Fruit fly (Drosophila melanogaster) whole organism, embryonic: Measurements from ENCODE around the gene CG45076.

ENCODE experiments used
- Bdp1 ChIP-seq: fragments of 200-800 bp; sonication (Bioruptor generic); optimal IDR thresholded peaks from 3 replicates; lab custom pipeline; 2016; ENCODE audit warnings: missing biosample characterization, missing genetic modification characterization
- Bgb ChIP-seq: fragments of 200-800 bp; sonication (Bioruptor generic); IDR thresholded peaks from 2 replicates; pipeline ENCODE4 v1.3.6; 2022; ENCODE audit warnings: missing biosample characterization, missing genetic modification characterization; ENCODE audit not compliant: partially characterized antibody
- Bteb2 ChIP-seq: fragments of 200-800 bp; sonication (Bioruptor generic); optimal IDR thresholded peaks from 2 replicates; lab custom pipeline; 2016; ENCODE audit warnings: missing biosample characterization, missing genetic modification characterization
- C15 ChIP-seq: fragments of 200-800 bp; sonication (Bioruptor generic); IDR thresholded peaks from 3 replicates; pipeline ENCODE4 v1.3.6; 2022; ENCODE audit warnings: missing biosample characterization, missing genetic modification characterization
- CG1024 ChIP-seq: fragments of 200-800 bp; sonication (Bioruptor generic); IDR thresholded peaks from 2 replicates; pipeline ENCODE4 v1.3.6; 2022; ENCODE audit warnings: missing biosample characterization, missing genetic modification characterization
- CG10267 ChIP-seq: fragments of 200-800 bp; sonication (Bioruptor generic); optimal IDR thresholded peaks from 2 replicates; lab custom pipeline; 2018; ENCODE audit warnings: missing biosample characterization, mild to moderate bottlenecking, missing genetic modification characterization, moderate library complexity
- CG12071 ChIP-seq: fragments of 200-800 bp; sonication (Bioruptor generic); optimal IDR thresholded peaks from 3 replicates; lab custom pipeline; 2018; ENCODE audit warnings: missing biosample characterization, mild to moderate bottlenecking, missing genetic modification characterization
- CG13775 ChIP-seq: fragments of 200-800 bp; sonication (Bioruptor generic); optimal IDR thresholded peaks from 3 replicates; lab custom pipeline; 2017; ENCODE audit warnings: missing biosample characterization, mild to moderate bottlenecking, missing genetic modification characterization
- CG14050 ChIP-seq: fragments of 200-800 bp; sonication (Bioruptor generic); IDR thresholded peaks from 3 replicates; pipeline ENCODE4 v1.3.6; 2022; ENCODE audit warnings: missing biosample characterization, missing genetic modification characterization
- CG15479 ChIP-seq: fragments of 200-800 bp; sonication (Bioruptor generic); optimal IDR thresholded peaks from 3 replicates; lab custom pipeline; 2019; ENCODE audit warnings: missing biosample characterization, mild to moderate bottlenecking, missing genetic modification characterization, moderate library complexity
- CG17568 ChIP-seq: fragments of 200-800 bp; sonication (Bioruptor generic); optimal IDR thresholded peaks from 2 replicates; lab custom pipeline; 2018; ENCODE audit warnings: missing biosample characterization, mild to moderate bottlenecking, missing genetic modification characterization, moderate library complexity
- CG3847 ChIP-seq: fragments of 200-800 bp; sonication (Bioruptor generic); IDR thresholded peaks from 2 replicates; pipeline ENCODE4 v1.3.6; 2022; ENCODE audit warnings: missing biosample characterization, missing genetic modification characterization
- CG4424 ChIP-seq: fragments of 200-800 bp; sonication (Bioruptor generic); optimal IDR thresholded peaks from 3 replicates; lab custom pipeline; 2016; ENCODE audit warnings: missing biosample characterization, missing genetic modification characterization
- CG7357 ChIP-seq: fragments of 200-800 bp; sonication (Bioruptor generic); IDR thresholded peaks from 3 replicates; pipeline ENCODE4 v1.3.6; 2022; ENCODE audit warnings: missing biosample characterization, missing genetic modification characterization
- CG7928 ChIP-seq: fragments of 200-800 bp; sonication (Bioruptor generic); optimal IDR thresholded peaks from 2 replicates; lab custom pipeline; 2017; ENCODE audit warnings: missing biosample characterization, mild to moderate bottlenecking, missing genetic modification characterization
- CG8290 ChIP-seq, 3 experiments: fragments of 200-800 bp; sonication (Bioruptor generic); optimal IDR thresholded peaks; 2 replicates each; lab custom pipeline; 2016 to 2019; ENCODE audit warnings: missing biosample characterization in 3 of 3, missing genetic modification characterization in 3 of 3, mild to moderate bottlenecking in 2 of 3, moderate library complexity in 1 of 3
- CG9437 ChIP-seq: fragments of 200-800 bp; sonication (Bioruptor generic); optimal IDR thresholded peaks from 2 replicates; lab custom pipeline; 2018; ENCODE audit warnings: missing biosample characterization, mild to moderate bottlenecking, missing genetic modification characterization
- CG9817 ChIP-seq: fragments of 200-800 bp; sonication (Bioruptor generic); optimal IDR thresholded peaks from 2 replicates; lab custom pipeline; 2018; ENCODE audit warnings: missing biosample characterization, mild to moderate bottlenecking, missing genetic modification characterization, moderate library complexity
- CG9876 ChIP-seq: fragments of 200-800 bp; sonication (Bioruptor generic); optimal IDR thresholded peaks from 2 replicates; lab custom pipeline; 2016; ENCODE audit warnings: missing biosample characterization, missing genetic modification characterization
- Camta ChIP-seq: fragments of 200-800 bp; sonication (Bioruptor generic); optimal IDR thresholded peaks from 2 replicates; lab custom pipeline; 2016; ENCODE audit warnings: missing biosample characterization, missing genetic modification characterization
- Hsf ChIP-seq: fragments of 200-800 bp; sonication (Bioruptor generic); optimal IDR thresholded peaks from 3 replicates; lab custom pipeline; 2016; ENCODE audit warnings: missing biosample characterization, missing genetic modification characterization
- Kr ChIP-seq: fragments of 200-800 bp; sonication (Bioruptor generic); optimal IDR thresholded peaks from 2 replicates; lab custom pipeline; 2017; ENCODE audit warnings: missing biosample characterization, mild to moderate bottlenecking, missing genetic modification characterization
- Lpt ChIP-seq: fragments of >200 bp; optimal IDR thresholded peaks from 2 replicates; lab custom pipeline; 2018; ENCODE audit warnings: missing biosample characterization, missing genetic modification characterization
- Meics ChIP-seq: fragments of 200-800 bp; sonication (Bioruptor generic); optimal IDR thresholded peaks from 2 replicates; lab custom pipeline; 2017; ENCODE audit warnings: missing biosample characterization, mild to moderate bottlenecking, missing genetic modification characterization
- Myb ChIP-seq: fragments of 200-800 bp; sonication (Bioruptor generic); optimal IDR thresholded peaks from 2 replicates; lab custom pipeline; 2016; ENCODE audit warnings: missing biosample characterization, missing genetic modification characterization
- Nf-YB ChIP-seq: fragments of 200-800 bp; sonication (Bioruptor generic); optimal IDR thresholded peaks from 3 replicates; lab custom pipeline; 2019; ENCODE audit warnings: missing biosample characterization, mild to moderate bottlenecking, missing genetic modification characterization, moderate library complexity
- Sin3A ChIP-seq: fragments of >200 bp; optimal IDR thresholded peaks from 2 replicates; lab custom pipeline; 2018
- YL-1 ChIP-seq: fragments of 200-800 bp; sonication (Bioruptor generic); optimal IDR thresholded peaks from 3 replicates; lab custom pipeline; 2017; ENCODE audit warnings: missing biosample characterization, mild to moderate bottlenecking, missing genetic modification characterization
- bcd ChIP-seq: fragments of 200-800 bp; sonication (Bioruptor generic); optimal IDR thresholded peaks from 2 replicates; lab custom pipeline; 2017; ENCODE audit warnings: missing biosample characterization, mild to moderate bottlenecking, missing genetic modification characterization
- bsh ChIP-seq, 2 experiments: fragments of 200-800 bp; sonication (Bioruptor generic); optimal IDR thresholded peaks; 2 replicates each; lab custom pipeline; 2017 to 2018; ENCODE audit warnings: mild to moderate bottlenecking in 2 of 2, missing biosample characterization in 2 of 2, missing genetic modification characterization in 2 of 2, moderate library complexity in 1 of 2
- da ChIP-seq: fragments of 200-800 bp; sonication (Bioruptor generic); optimal IDR thresholded peaks from 2 replicates; lab custom pipeline; 2016; ENCODE audit warnings: missing biosample characterization, missing genetic modification characterization
- dmrt11E ChIP-seq: fragments of 200-800 bp; sonication (Bioruptor generic); optimal IDR thresholded peaks from 3 replicates; lab custom pipeline; 2018; ENCODE audit warnings: missing biosample characterization, mild to moderate bottlenecking, missing genetic modification characterization, moderate library complexity
- eve ChIP-seq, 2 experiments: fragments of >200 bp; optimal IDR thresholded peaks; 2 replicates each; lab custom pipeline; 2017; ENCODE audit warnings: missing biosample characterization in 2 of 2, missing genetic modification characterization in 2 of 2
- ewg ChIP-seq: fragments of 200-800 bp; sonication (Bioruptor generic); optimal IDR thresholded peaks from 3 replicates; lab custom pipeline; 2017; ENCODE audit warnings: mild to moderate bottlenecking, missing biosample characterization, missing genetic modification reagents, missing genetic modification characterization
- gcm2 ChIP-seq: fragments of 200-800 bp; sonication (Bioruptor generic); optimal IDR thresholded peaks from 2 replicates; lab custom pipeline; 2016; ENCODE audit warnings: missing biosample characterization, missing genetic modification characterization
- hth ChIP-seq: fragments of >200 bp; optimal IDR thresholded peaks from 2 replicates; lab custom pipeline; 2017; ENCODE audit warnings: inconsistent platforms
- ind ChIP-seq: fragments of 200-800 bp; sonication (Bioruptor generic); optimal IDR thresholded peaks from 3 replicates; lab custom pipeline; 2016; ENCODE audit warnings: missing biosample characterization, missing genetic modification characterization
- jing ChIP-seq: fragments of 200-800 bp; sonication (Bioruptor generic); optimal IDR thresholded peaks from 2 replicates; lab custom pipeline; 2018; ENCODE audit warnings: missing biosample characterization, mild to moderate bottlenecking, missing genetic modification characterization
- nau ChIP-seq: fragments of 200-800 bp; sonication (Bioruptor generic); optimal IDR thresholded peaks from 3 replicates; lab custom pipeline; 2017; ENCODE audit warnings: missing biosample characterization, mild to moderate bottlenecking, missing genetic modification characterization, missing genetic modification reagents
- nerfin-2 ChIP-seq: fragments of 200-800 bp; sonication (Bioruptor generic); IDR thresholded peaks from 2 replicates; pipeline ENCODE4 v1.3.6; 2022; ENCODE audit warnings: missing biosample characterization, missing genetic modification characterization; ENCODE audit not compliant: partially characterized antibody
- odd ChIP-seq: fragments of 200-800 bp; sonication (Bioruptor generic); optimal IDR thresholded peaks from 2 replicates; lab custom pipeline; 2017; ENCODE audit warnings: missing biosample characterization, mild to moderate bottlenecking, missing genetic modification characterization
- otp ChIP-seq: fragments of 200-800 bp; sonication (Bioruptor generic); IDR thresholded peaks from 3 replicates; pipeline ENCODE4, ENCODE4 v1.3.6; 2022; ENCODE audit warnings: missing biosample characterization, missing genetic modification characterization
- p53 ChIP-seq: fragments of 200-800 bp; sonication (Bioruptor generic); optimal IDR thresholded peaks from 2 replicates; lab custom pipeline; 2016; ENCODE audit warnings: missing biosample characterization, missing genetic modification characterization
- pb ChIP-seq: fragments of 200-800 bp; sonication (Bioruptor generic); optimal IDR thresholded peaks from 3 replicates; lab custom pipeline; 2016; ENCODE audit warnings: missing biosample characterization, missing genetic modification characterization
- pita ChIP-seq: fragments of 200-800 bp; sonication (Bioruptor generic); optimal IDR thresholded peaks from 2 replicates; lab custom pipeline; 2017; ENCODE audit warnings: missing biosample characterization, mild to moderate bottlenecking, missing genetic modification characterization
- sens-2 ChIP-seq: fragments of 200-800 bp; sonication (Bioruptor generic); IDR thresholded peaks from 2 replicates; pipeline ENCODE4 v1.3.6; 2022; ENCODE audit warnings: missing biosample characterization, missing genetic modification characterization
- seq ChIP-seq: fragments of 200-800 bp; sonication (Bioruptor generic); IDR thresholded peaks from 2 replicates; pipeline ENCODE4 v1.3.6; 2022; ENCODE audit warnings: missing biosample characterization, missing genetic modification characterization
- slbo ChIP-seq: fragments of 200-800 bp; sonication (Bioruptor generic); IDR thresholded peaks from 2 replicates; pipeline ENCODE4 v1.3.6; 2022; ENCODE audit warnings: missing biosample characterization, missing genetic modification characterization
- ssp ChIP-seq: fragments of 200-800 bp; sonication (Bioruptor generic); IDR thresholded peaks from 2 replicates; pipeline ENCODE4 v1.3.6; 2022; ENCODE audit warnings: missing biosample characterization, missing genetic modification characterization
- tll ChIP-seq, 2 experiments: fragments of 200-800 bp in 1 of 2; fragments of >200 bp in 1 of 2; sonication (Bioruptor generic) in 1 of 2; optimal IDR thresholded peaks; 2 replicates each; lab custom pipeline; 2017 to 2019; ENCODE audit warnings: missing biosample characterization in 2 of 2, missing genetic modification characterization in 2 of 2, mild to moderate bottlenecking in 1 of 2, moderate library complexity in 1 of 2
- z ChIP-seq: fragments of 200-800 bp; sonication (Bioruptor generic); IDR thresholded peaks from 3 replicates; pipeline ENCODE4 v1.3.6; 2022; ENCODE audit warnings: missing biosample characterization, missing genetic modification characterization
- zfh1 ChIP-seq: fragments of 200-800 bp; sonication (Bioruptor generic); IDR thresholded peaks from 3 replicates; pipeline ENCODE4 v1.3.6; 2022; ENCODE audit warnings: missing biosample characterization, missing genetic modification characterization

The CG45076 gene

dm6 chr3R:10788186-10788585 lies 11.0 kb upstream of the CG45076 start, which contains the start of the genes Art1 and Mcm5 (continued):
- TF ChIP-seq Meics (GFP tag; lab: Kevin White, UChicago) (peak; percentile 24), nau (no peak), slbo (GFP tag; lab: Robert Waterston, UW) (peak; percentile 24; the same call in 1 of the 2 replicates), CG3847 (GFP tag; lab: Robert Waterston, UW) (peak; percentile 62), zfh1 (GFP tag; lab: Robert Waterston, UW) (no peak), pb (GFP tag; lab: Kevin White, UChicago) (no peak), CG1024 (GFP tag; lab: Robert Waterston, UW) (no peak), CG9876 (no peak), otp (no peak), pita (no peak), CG17568 (GFP tag; lab: Kevin White, UChicago) (no peak), ssp (GFP tag; lab: Robert Waterston, UW) (peak; percentile 42), CG13775 (GFP tag; lab: Kevin White, UChicago) (peak; percentile 56), C15 (GFP tag; lab: Robert Waterston, UW) (no peak), CG10267 (peak; percentile 98), bcd (GFP tag; lab: Kevin White, UChicago) (peak; percentile 11), YL-1 (peak; percentile 64), p53 (GFP tag; lab: Kevin White, UChicago) (no peak), Nf-YB (GFP tag; lab: Kevin White, UChicago) (no peak), Sin3A (lab: Kevin White, UChicago) (peak; percentile 99), jing (GFP tag; lab: Kevin White, UChicago) (no peak), CG8290 (GFP tag; optimal IDR thresholded peaks at IDR 0.05; lab: Kevin White, UChicago) (peak; percentile 45), CG8290 (tag; optimal IDR thresholded peaks at IDR 0.05; lab: Kevin White, UChicago) (no peak), Bteb2 (GFP tag; lab: Kevin White, UChicago) (peak; percentile 50), CG9817 (tag; lab: Kevin White, UChicago) (peak; percentile 45), odd (no peak), Bdp1 (GFP tag; lab: Kevin White, UChicago) (no peak), z (GFP tag; lab: Robert Waterston, UW) (no peak), Myb (GFP tag; lab: Kevin White, UChicago) (peak; percentile 58), gcm2 (GFP tag; lab: Kevin White, UChicago) (no peak), Camta (peak; percentile 33), CG14050 (GFP tag; lab: Robert Waterston, UW) (no peak), sens-2 (GFP tag; lab: Robert Waterston, UW) (no peak), da (GFP tag; lab: Kevin White, UChicago) (no peak), seq (GFP tag; lab: Robert Waterston, UW) (no peak), eve (GFP tag; optimal IDR thresholded peaks at IDR 0.05; lab: Kevin White, UChicago) (no peak), Kr (GFP tag; lab: Kevin White, UChicago) (no peak), CG4424 (peak; percentile 54), Lpt (GFP tag; lab: Kevin White, UChicago) (no peak), CG15479 (no peak), bsh (GFP tag; optimal IDR thresholded peaks at IDR 0.05; lab: Kevin White, UChicago) (no peak), Bgb (GFP tag; lab: Robert Waterston, UW) (peak; percentile 81), tll (GFP tag; optimal IDR thresholded peaks at IDR 0.05; lab: Kevin White, UChicago) (peak; percentile 31 to 59), CG9437 (GFP tag; lab: Kevin White, UChicago) (no peak), CG12071 (GFP tag; lab: Kevin White, UChicago) (no peak), ind (GFP tag; lab: Kevin White, UChicago) (peak; percentile 54), CG7357 (GFP tag; lab: Robert Waterston, UW) (no peak), nerfin-2 (GFP tag; lab: Robert Waterston, UW) (peak; percentile 83), ewg (no peak), CG7928 (GFP tag; lab: Kevin White, UChicago) (no peak), dmrt11E (tag; lab: Kevin White, UChicago) (peak; percentile 44), hth (lab: Kevin White, UChicago) (no peak), Hsf (peak; percentile 70)
